Fruit fly (Drosophila melanogaster): Measurements from ENCODE around the gene Mer.

- TF ChIP-seq CTCF (optimal IDR thresholded peaks at IDR 0.05) = no peak
- no peak for TF ChIP-seq CG8478 (optimal IDR thresholded peaks at IDR 0.05)
Observed at dm6 chrX:19704083-19704482, 10.8 kb upstream of the Mer start, which contains the start of the genes CG14230 and CG14232.

Measured in S2 (cell line).